Worm (Caenorhabditis elegans) whole organism, L1 larva: Measurements from ENCODE around the gene C25D7.9.

Experiments
- aha-1 ChIP-seq: fragments of 150-350 bp; optimal IDR thresholded peaks from 2 replicates; lab custom pipeline; 2014; ENCODE audit warnings: missing biosample characterization, missing genetic modification characterization
- ama-1 ChIP-seq: fragments of 150-350 bp; optimal IDR thresholded peaks from 2 replicates; lab custom pipeline; 2014
- ceh-82 ChIP-seq, 3 experiments: fragments of 150-350 bp in 1 of 3; sonication (generic microtip) in 2 of 3; optimal IDR thresholded peaks; 2 replicates each; lab custom pipeline; 2014 to 2017; ENCODE audit warnings: missing biosample characterization in 3 of 3, missing genetic modification characterization in 3 of 3
- ces-1 ChIP-seq: fragments of 150-350 bp; optimal IDR thresholded peaks from 2 replicates; lab custom pipeline; 2014; ENCODE audit warnings: missing biosample characterization, missing genetic modification reagents, missing genetic modification characterization
- lin-15B ChIP-seq: fragments of 150-350 bp; sonication (generic microtip); optimal IDR thresholded peaks from 3 replicates; lab custom pipeline; 2014; ENCODE audit warnings: missing biosample characterization, missing genetic modification characterization
- nhr-12 ChIP-seq: sonication (generic microtip); optimal IDR thresholded peaks from 2 replicates; lab custom pipeline; 2017; ENCODE audit warnings: missing biosample characterization, missing genetic modification characterization
- nhr-237 ChIP-seq: fragments of 150-350 bp; optimal IDR thresholded peaks from 2 replicates; lab custom pipeline; 2014; ENCODE audit warnings: missing biosample characterization, missing genetic modification characterization
- nhr-76 ChIP-seq: sonication (generic microtip); optimal IDR thresholded peaks from 2 replicates; lab custom pipeline; 2017; ENCODE audit warnings: missing biosample characterization, missing genetic modification characterization
- pqm-1 ChIP-seq: sonication (generic microtip); optimal IDR thresholded peaks from 3 replicates; lab custom pipeline; 2017; ENCODE audit warnings: missing biosample characterization, missing genetic modification characterization
- rnt-1 ChIP-seq: sonication (generic microtip); optimal IDR thresholded peaks from 2 replicates; lab custom pipeline; 2016; ENCODE audit warnings: mild to moderate bottlenecking, missing genetic modification characterization, moderate library complexity, missing compliant biosample characterization

DNA sequence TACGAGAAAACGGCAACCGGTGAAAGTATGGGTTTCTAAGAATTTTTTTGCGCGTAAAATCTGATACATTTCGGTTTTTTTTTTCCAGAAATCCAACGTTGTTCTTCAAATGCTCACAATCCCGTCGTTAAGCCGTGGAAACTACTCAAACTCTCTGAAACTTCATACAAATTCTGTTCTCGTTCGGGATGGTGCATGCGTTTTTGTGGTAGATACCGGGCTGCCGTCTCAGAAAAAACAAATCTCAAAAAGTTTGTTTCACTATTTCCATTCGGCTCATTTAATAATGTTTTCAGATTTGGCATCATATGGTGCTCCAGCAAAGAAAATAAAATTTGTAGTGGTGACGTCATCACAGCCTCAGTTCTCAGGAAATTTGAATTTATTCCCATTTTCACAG, 10.2 kb upstream of the C25D7.9 start:
- no peak for TF ChIP-seq ceh-82 (tag; optimal IDR thresholded peaks at IDR 0.05; lab: Kevin White, UChicago)
- TF ChIP-seq nhr-237 (tag; lab: Kevin White, UChicago), result no peak
- no peak for TF ChIP-seq lin-15B (tag; lab: Kevin White, UChicago)
- no peak for TF ChIP-seq ces-1 (GFP tag; lab: Kevin White, UChicago)
- no peak for TF ChIP-seq ama-1 (lab: Kevin White, UChicago)
- no peak for TF ChIP-seq nhr-12
- no peak for TF ChIP-seq rnt-1 (tag; lab: Kevin White, UChicago)
- TF ChIP-seq aha-1 (tag; lab: Kevin White, UChicago), result no peak
- TF ChIP-seq nhr-76 (tag; lab: Kevin White, UChicago), result no peak
- no peak for TF ChIP-seq pqm-1
